Worm (Caenorhabditis elegans): Measurements from ENCODE around the gene K09E2.2.

Gene K09E2.2

DNA sequence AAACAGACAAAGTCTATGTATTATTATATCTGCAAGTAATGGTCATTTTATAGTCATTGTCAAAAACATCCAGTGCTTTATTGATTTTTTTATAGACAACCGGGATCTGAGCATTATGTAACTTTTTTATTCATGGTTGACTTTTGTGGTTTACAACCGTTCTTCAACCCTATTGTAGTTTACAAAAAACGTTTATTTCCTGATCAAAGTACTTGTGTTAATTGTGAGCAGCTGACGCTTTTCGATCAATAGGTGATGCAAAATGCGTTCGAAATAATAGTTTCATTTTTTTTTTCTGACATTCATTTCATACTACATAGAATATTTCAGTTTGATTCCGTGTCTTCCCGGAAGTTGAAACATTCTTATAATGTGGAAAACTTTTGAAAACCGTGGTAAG lies at the start of gene K09E2.2, which contains the start of gene K09E2.3:
K09E2.2 (plus strand) TSS at position 301 of the 400 bp plus-strand sequence.
K09E2.3 (plus strand) TSS at position 325 of the 400 bp plus-strand sequence.
- TF ChIP-seq unc-62 (GFP tag; optimal IDR thresholded peaks at IDR 0.05), result no peak

DNA sequence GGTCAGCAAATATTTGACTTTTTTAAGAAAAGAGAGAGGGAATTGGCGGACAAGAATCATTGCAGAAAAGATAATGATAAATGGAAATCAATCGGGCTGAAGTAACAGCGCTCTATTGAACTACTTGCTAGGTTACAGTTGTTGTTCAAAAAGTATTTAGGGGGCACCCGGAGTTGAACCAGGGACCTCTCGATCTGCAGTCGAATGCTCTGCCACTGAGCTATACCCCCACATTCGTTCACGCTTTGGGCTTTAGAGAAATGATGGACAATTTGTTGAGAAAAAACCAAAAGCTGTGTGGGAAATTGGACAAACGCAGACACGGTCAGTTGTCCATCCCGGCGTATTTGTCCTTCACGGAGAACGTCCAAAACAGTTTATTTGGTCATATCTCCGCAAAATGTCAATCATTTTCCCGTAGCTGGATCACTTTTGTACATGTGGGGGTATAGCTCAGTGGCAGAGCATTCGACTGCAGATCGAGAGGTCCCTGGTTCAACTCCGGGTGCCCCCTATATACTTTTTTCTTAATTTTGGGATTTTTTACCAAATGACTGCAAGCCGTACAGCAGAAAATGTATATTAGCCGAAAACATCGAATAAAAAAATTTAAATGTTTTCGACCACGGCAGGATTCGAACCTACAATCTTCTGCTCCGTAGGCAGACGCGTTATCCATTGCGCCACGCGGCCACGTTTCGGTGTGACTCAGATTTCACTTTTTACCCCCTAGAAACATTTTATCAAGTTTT lies 48.8 kb upstream of the K09E2.2 start:
- no peak for TF ChIP-seq unc-62 (GFP tag; optimal IDR thresholded peaks at IDR 0.05)

DNA sequence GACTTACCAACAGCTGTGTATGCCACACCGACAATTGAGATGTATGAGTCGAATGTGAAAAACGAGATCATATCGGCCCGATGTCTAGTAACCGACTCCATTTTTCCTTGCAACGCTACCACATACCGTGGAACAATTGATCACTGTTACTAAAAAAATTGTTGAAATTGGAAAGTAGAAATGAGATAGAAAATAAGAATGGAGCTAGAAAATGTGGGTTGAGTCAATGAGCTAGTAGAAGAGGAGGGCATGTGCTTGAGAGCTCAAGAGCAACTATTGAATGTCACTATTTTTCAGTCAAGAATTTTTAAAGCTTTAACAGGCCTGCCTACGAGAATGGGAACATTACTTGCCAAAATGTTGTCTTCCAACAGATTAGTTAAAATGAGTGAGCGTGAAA lies 47.8 kb upstream of the K09E2.2 start, which contains the start of gene K01A12.3:
K01A12.3 (minus strand) TSS at position 101 of the 400 bp plus-strand sequence.
- TF ChIP-seq unc-62 (GFP tag; optimal IDR thresholded peaks at IDR 0.05), result no peak

DNA sequence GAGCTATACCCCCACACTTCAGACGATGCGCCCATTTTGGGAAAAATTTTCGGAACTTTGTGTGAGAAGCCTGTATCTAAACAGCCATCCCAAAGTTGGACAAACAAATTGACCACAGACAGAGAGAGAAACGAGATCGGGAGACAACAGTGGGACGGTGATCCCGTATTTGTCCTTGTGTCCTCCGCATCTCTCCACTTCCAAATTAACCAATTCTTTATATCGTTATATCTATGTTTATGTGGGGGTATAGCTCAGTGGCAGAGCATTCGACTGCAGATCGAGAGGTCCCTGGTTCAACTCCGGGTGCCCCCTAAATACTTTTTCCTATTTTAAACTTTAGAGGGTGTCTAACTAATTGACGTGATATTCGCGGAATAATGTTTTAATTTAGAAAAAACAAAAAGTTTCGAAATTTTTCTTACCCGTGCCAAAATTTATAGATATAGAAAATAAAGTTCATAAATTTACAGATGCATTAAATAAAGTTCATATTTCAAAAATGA lies 34.1 kb upstream of the K09E2.2 start:
- TF ChIP-seq unc-62 (GFP tag; optimal IDR thresholded peaks at IDR 0.05), result no peak

DNA sequence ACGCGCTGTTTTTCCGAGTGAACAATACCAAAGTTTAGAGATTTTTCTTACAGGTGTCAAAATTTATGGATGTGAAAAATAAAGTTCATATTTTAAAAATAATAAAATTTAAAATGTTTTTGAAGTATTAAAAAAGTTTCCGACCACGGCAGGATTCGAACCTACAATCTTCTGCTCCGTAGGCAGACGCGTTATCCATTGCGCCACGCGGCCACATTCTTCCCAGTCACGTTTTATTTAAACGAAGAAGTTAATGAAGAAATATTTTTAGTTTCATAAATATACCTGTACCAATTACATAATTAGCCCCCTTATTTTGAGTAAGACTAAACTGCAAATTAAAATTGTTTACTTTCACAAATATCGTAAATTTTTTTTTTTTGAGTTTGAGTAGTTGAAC lies 32.2 kb upstream of the K09E2.2 start:
- TF ChIP-seq unc-62 (GFP tag; optimal IDR thresholded peaks at IDR 0.05), result no peak

DNA sequence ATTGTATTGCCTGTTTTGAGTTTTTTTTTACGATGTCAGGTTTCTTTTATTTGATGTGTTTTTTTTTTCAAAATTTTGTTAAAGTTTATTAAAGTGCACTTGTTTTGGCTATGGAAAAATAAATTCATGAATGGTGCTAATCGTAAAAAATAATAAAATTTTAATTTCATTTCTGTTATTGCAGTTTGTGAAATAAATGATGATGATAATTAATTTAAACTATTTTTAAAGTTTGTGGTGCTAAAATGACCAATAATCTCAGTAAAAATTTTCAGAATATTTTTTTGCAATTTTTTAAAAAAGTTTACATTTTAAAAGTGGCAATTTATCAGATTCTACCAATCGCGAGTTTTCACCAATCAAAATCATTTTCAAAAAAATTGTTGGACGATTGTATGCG lies 29.0 kb upstream of the K09E2.2 start, which contains the start of gene stg-2:
stg-2 (minus strand) TSS at position 101 of the 400 bp plus-strand sequence.
- TF ChIP-seq unc-62 (GFP tag; optimal IDR thresholded peaks at IDR 0.05), result no peak

DNA sequence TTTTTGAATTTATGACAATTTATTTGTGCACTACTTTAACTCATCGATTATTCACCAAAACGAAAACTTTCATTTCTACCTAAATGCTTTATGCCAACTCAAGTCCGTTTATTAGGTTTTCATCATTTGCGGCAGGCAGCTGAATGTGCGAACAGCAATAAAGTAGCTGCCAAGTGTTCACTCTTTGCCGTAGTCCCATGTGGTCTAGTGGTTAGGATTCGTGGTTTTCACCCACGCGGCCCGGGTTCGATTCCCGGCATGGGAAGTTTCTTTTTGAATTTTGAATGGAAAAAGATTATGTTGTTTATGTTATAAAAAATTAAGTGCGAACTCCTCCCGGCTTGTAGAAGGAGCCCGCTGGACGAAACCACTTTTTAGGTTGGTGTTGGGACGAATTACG lies 26.6 kb upstream of the K09E2.2 start:
- TF ChIP-seq unc-62 (GFP tag; optimal IDR thresholded peaks at IDR 0.05), result no peak

DNA sequence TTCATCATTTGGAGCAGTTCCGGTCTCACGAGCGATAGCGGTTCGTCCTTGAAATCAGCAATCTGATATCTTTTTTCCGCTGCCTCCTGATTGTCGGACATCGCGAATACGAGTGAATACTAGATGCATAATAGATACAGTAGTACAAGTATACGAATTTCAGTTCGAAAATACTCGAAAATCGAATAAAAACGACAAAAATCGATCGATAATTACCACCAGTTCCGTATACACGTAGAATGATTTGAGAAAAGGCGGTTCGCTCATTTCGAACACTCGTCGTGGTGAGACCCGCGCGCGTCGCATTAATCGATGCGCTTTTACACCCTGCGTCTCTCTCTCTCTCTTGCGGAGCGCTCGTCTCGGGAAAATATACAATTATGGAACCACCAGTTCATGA lies 25.9 kb upstream of the K09E2.2 start, which contains the start of gene F12D9.2:
F12D9.2 (minus strand) TSS at position 101 of the 400 bp plus-strand sequence.
- TF ChIP-seq unc-62 (GFP tag; optimal IDR thresholded peaks at IDR 0.05), result no peak

DNA sequence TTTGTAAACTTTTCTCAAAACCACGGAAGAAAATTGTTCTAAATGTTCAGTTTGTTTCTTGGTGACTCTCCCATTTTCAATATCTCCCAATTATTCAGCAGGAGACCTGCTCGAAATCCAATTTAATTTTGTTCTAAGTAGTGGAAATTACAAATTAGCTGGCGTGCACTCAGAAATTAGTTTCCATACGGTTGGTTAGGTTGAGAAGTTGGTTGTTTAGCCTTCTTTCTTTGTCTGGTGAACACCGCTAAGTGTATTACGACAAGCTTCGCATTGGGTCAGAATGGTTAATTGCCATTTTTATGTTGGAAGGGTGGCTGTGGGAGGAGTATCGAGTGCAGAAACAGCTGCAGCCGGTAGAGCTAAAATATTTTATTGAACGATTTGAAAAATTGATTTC lies 24.3 kb upstream of the K09E2.2 start:
- no peak for TF ChIP-seq unc-62 (GFP tag; optimal IDR thresholded peaks at IDR 0.05)

DNA sequence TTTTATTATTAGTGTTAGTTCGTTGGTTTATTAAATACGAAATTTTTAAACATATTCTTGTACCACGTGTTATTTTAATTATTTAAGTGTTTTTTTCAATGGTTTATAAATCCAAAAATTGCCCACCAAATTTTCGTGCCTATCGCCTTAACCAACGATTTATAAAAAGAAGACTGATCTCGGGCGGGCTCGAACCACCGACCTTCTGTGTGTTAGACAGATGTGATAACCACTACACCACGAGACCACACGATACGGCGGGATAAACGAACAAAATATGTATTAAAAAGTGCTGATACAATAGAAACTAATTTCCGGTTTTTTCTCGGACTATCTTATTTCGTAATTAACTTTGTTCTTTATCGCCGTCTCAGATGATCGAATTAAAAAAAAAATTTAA lies 22.3 kb upstream of the K09E2.2 start:
- TF ChIP-seq unc-62 (GFP tag; optimal IDR thresholded peaks at IDR 0.05), result no peak

DNA sequence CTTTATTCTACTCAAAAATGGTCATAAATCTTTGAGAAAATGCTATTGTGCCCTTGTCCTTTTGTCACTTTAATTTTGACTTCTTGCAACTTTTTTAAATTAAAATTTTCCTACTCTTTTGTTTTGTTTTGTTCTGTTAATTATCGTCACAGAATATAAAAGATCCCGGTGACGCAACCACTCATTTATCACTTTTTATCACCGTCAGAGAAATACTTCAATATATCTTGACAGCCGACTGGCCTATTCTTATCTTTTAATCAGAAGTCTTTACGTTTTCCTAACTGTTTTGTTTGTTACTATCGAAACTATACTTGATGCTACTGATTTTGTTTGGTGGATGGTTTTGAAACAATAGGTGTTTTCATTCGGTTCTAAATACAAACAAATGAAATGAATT lies 16.8 kb upstream of the K09E2.2 start:
- no peak for TF ChIP-seq unc-62 (GFP tag; optimal IDR thresholded peaks at IDR 0.05)

DNA sequence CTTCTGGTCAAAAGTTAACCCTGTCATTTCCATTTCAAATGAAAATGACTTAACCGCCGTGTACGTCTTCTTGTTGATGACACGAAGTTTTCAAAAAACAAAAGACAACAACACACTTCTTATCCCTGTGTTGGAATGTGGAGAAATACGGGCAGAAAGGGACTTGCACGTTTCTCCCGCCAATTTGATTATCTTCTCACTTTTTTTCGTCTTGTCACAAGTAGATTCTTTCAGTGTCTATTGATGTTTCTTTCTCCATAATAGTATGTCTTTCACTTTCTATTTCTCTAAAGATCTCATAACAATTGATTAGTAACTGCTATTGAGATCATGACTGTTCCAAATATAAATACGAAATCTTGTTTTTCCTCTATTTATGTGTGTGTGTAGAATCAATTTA lies 13.3 kb upstream of the K09E2.2 start:
- no peak for TF ChIP-seq unc-62 (GFP tag; optimal IDR thresholded peaks at IDR 0.05)

DNA sequence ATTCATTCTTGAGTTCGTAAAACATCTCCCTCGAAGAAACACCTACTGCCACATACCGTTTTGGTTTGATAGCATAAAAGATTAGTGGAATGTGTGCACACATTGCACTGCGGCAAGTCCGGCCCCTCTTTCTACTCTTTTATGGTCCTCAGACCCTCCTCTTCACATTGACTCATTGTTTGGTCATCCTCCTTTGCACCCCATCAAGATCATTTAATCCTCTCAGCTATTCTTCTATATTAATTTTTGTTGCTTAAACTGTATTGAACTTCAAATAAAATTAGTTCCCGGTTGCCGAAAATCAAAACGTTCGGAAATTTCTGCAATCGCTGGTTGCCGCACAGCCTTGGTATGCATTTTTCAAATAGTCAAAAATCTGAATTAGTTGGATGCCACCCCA lies 12.5 kb upstream of the K09E2.2 start, which contains the start of gene rig-1:
rig-1 (plus strand) TSS at position 301 of the 400 bp plus-strand sequence.
- TF ChIP-seq unc-62 (GFP tag; optimal IDR thresholded peaks at IDR 0.05), result no peak

DNA sequence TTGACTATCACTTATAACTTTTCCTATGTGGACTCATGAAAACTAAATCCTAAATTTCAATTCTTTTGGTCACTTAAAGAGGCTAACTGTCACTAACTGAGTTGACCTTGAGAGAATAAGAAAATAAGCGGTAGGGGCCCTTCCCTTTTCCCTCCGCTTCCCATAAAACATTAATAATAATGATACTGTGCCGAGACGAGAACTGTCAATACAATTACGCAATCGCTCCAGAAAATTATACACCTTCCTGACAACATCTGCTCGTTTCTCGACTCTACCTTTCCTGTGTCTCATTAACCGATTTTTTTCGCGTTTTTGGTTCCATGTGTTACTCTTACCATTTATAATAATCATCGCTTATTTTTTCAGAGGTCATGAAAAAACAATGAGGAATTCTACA lies 12.0 kb upstream of the K09E2.2 start:
- no peak for TF ChIP-seq unc-62 (GFP tag; optimal IDR thresholded peaks at IDR 0.05)

DNA sequence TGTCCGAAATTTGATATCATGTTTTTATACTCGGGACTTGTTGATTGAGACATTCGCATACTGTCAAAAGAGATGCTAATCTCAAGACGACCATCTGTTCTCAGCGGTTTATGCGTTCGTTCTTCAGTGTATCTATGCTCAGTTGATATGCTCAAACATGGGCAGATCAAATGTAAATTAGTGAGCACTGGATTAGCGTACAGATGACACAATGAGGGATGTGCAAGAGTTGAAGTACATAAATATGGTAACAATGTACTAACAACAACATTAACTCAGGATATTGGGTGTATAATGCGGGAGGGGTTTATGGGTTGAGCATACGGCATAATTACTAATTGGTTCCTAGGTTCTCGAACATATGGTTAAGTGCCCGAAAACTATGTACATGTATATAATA lies 10.4 kb upstream of the K09E2.2 start:
- TF ChIP-seq unc-62 (GFP tag; optimal IDR thresholded peaks at IDR 0.05), result no peak

DNA sequence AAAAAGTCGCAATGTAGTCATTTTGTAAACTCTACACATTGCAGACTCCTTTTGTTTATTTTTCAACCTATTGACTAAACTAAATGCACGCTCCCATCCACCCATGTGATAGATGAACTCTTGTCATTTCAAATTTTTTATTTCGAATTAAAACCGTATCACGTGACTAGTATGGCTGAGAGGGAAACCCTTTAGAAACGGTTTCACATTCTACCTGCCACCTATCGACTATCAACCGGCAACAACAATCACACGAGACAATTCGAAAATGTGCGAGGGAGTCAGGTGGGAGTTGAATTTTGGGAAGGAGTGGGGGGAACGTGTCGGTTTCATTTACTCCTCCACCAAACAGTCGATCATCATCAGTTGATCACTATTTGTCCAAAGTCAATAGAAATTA lies 1.7 kb downstream of the K09E2.2 start:
- TF ChIP-seq unc-62 (GFP tag; optimal IDR thresholded peaks at IDR 0.05), result no peak

DNA sequence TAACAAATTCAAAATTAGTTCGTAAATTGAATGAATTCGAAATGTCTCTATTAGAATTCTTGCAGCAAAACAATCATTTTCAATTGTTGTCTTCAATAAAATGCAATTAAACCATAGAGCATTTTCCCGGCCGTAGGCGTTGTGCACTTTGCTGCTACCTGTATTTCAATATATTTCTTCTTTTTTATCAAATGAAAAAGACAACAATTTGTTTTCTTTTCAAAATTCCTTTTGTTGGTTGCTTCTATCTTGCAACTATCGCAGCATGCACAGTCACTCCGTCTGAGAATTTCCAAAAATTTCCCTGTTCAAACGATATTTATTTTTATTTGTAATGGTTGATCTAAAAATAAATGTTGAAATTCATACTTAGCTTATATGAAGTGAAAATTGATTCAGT lies 2.3 kb downstream of the K09E2.2 start:
- no peak for TF ChIP-seq unc-62 (GFP tag; optimal IDR thresholded peaks at IDR 0.05)
